Fruit fly (Drosophila melanogaster) whole organism, pupa: ENCODE results near the gene CG42397.

Experiments used
- CG10348 ChIP-seq: fragments of 200-800 bp; sonication (Bioruptor generic); IDR thresholded peaks from 2 replicates; pipeline ENCODE4 v1.3.6; 2022; ENCODE audit warnings: missing biosample characterization, missing genetic modification characterization
- CG12605 ChIP-seq: fragments of 200-800 bp; sonication (Bioruptor generic); IDR thresholded peaks from 2 replicates; pipeline ENCODE4 v1.3.6; 2022; ENCODE audit warnings: missing biosample characterization, missing genetic modification characterization
- CG13204 ChIP-seq: fragments of 200-800 bp; sonication (Bioruptor generic); optimal IDR thresholded peaks from 2 replicates; lab custom pipeline; 2018; ENCODE audit warnings: missing biosample characterization, mild to moderate bottlenecking, missing genetic modification characterization, moderate library complexity
- CG14655 ChIP-seq: fragments of 200-800 bp; sonication (Bioruptor generic); optimal IDR thresholded peaks from 3 replicates; lab custom pipeline; 2017; ENCODE audit warnings: mild to moderate bottlenecking, missing biosample characterization, missing genetic modification reagents, missing genetic modification characterization
- CG15710 ChIP-seq: fragments of 200-800 bp; sonication (Bioruptor generic); optimal IDR thresholded peaks from 2 replicates; lab custom pipeline; 2018; ENCODE audit warnings: missing biosample characterization, mild to moderate bottlenecking, missing genetic modification characterization, moderate library complexity
- CG17806 ChIP-seq: fragments of 200-800 bp; sonication (Bioruptor generic); optimal IDR thresholded peaks from 2 replicates; lab custom pipeline; 2018; ENCODE audit warnings: missing biosample characterization, mild to moderate bottlenecking, missing genetic modification characterization, moderate library complexity
- CG32121 ChIP-seq: fragments of 200-800 bp; sonication (Bioruptor generic); IDR thresholded peaks from 2 replicates; pipeline ENCODE4 v1.3.6; 2022; ENCODE audit warnings: missing biosample characterization, missing genetic modification characterization
- CG34367 ChIP-seq: fragments of 200-800 bp; sonication (Bioruptor generic); optimal IDR thresholded peaks from 2 replicates; lab custom pipeline; 2018; ENCODE audit warnings: missing biosample characterization, mild to moderate bottlenecking, missing genetic modification characterization
- CG4496 ChIP-seq: fragments of 200-800 bp; sonication (Bioruptor generic); IDR thresholded peaks from 3 replicates; pipeline ENCODE4 v1.3.6; 2022; ENCODE audit warnings: missing biosample characterization, missing genetic modification characterization
- CG8159 ChIP-seq: fragments of 200-800 bp; sonication (Bioruptor generic); optimal IDR thresholded peaks from 3 replicates; lab custom pipeline; 2018; ENCODE audit warnings: missing biosample characterization, mild to moderate bottlenecking, missing genetic modification characterization, moderate library complexity
- CG8301 ChIP-seq: fragments of 200-800 bp; sonication (Bioruptor generic); optimal IDR thresholded peaks from 2 replicates; lab custom pipeline; 2018; ENCODE audit warnings: missing biosample characterization, mild to moderate bottlenecking, missing genetic modification characterization
- CG9948 ChIP-seq: fragments of 200-800 bp; sonication (Bioruptor generic); optimal IDR thresholded peaks from 2 replicates; lab custom pipeline; 2018; ENCODE audit warnings: missing biosample characterization, mild to moderate bottlenecking, missing genetic modification characterization, moderate library complexity
- D1 ChIP-seq: fragments of 200-800 bp; sonication (Bioruptor generic); optimal IDR thresholded peaks from 2 replicates; lab custom pipeline; 2018; ENCODE audit warnings: missing biosample characterization, mild to moderate bottlenecking, missing genetic modification characterization, moderate library complexity
- EcR ChIP-seq: fragments of 200-800 bp; sonication (Bioruptor generic); optimal IDR thresholded peaks from 3 replicates; lab custom pipeline; 2019; ENCODE audit warnings: missing biosample characterization, missing genetic modification characterization, mild to moderate bottlenecking, moderate library complexity, missing genetic modification reagents
- Ets98B ChIP-seq: fragments of 200-800 bp; sonication (Bioruptor generic); IDR thresholded peaks from 2 replicates; pipeline ENCODE4 v1.3.6; 2022; ENCODE audit warnings: missing biosample characterization, missing genetic modification characterization
- Pif1A ChIP-seq: fragments of 200-800 bp; sonication (Bioruptor generic); optimal IDR thresholded peaks from 3 replicates; lab custom pipeline; 2016; ENCODE audit warnings: missing biosample characterization, missing genetic modification characterization
- Pif1B ChIP-seq: fragments of 200-800 bp; sonication (Bioruptor generic); optimal IDR thresholded peaks from 3 replicates; lab custom pipeline; 2016; ENCODE audit warnings: missing biosample characterization, missing genetic modification characterization
- Snoo ChIP-seq: fragments of 200-800 bp; sonication (Bioruptor generic); optimal IDR thresholded peaks from 3 replicates; lab custom pipeline; 2017; ENCODE audit warnings: missing biosample characterization, mild to moderate bottlenecking, missing genetic modification characterization, inconsistent platforms
- fd96Ca ChIP-seq: fragments of 200-800 bp; sonication (Bioruptor generic); IDR thresholded peaks from 3 replicates; pipeline ENCODE4 v1.3.6; 2022; ENCODE audit warnings: missing biosample characterization, missing genetic modification characterization
- gl ChIP-seq: fragments of 200-800 bp; sonication (Bioruptor generic); optimal IDR thresholded peaks from 2 replicates; lab custom pipeline; 2018; ENCODE audit warnings: missing biosample characterization, mild to moderate bottlenecking, missing genetic modification characterization
- rn ChIP-seq: fragments of 200-800 bp; sonication (Bioruptor generic); IDR thresholded peaks from 2 replicates; pipeline ENCODE4 v1.3.6; 2022; ENCODE audit warnings: missing biosample characterization, missing genetic modification characterization

CG42397 gene

DNA sequence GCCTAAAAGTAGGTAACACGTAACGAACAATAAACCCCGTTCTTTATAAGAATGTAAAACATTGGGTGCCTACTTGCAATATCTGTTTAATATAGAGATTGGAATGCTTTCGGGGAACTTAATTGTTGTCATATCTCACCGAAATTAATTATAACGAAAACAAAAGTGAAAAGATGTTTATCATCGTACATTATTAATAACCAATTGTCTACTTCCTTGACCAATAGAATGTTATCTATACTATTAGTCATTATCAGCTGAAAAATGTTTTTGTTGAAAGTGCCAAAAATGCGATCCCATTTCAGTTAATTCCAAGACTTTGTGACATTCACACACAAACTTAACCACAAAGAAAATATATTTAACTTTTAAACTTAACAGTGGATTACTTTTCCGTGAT is 19.8 kb downstream of the CG42397 start, which contains the start of gene CG7248:
CG7248 (plus strand) TSS at position 301 of the 400 bp plus-strand sequence.
- TF ChIP-seq Pif1B (GFP tag; lab: Kevin White, UChicago) (no peak), CG32121 (no peak), CG17806 (tag; lab: Kevin White, UChicago) (no peak), fd96Ca (GFP tag; lab: Robert Waterston, UW) (no peak), CG15710 (tag; lab: Kevin White, UChicago) (no peak), Snoo (tag; lab: Kevin White, UChicago) (no peak), D1 (no peak), CG9948 (tag; lab: Kevin White, UChicago) (no peak), CG10348 (no peak), CG13204 (GFP tag; lab: Kevin White, UChicago) (no peak), CG12605 (GFP tag; lab: Robert Waterston, UW) (no peak), CG14655 (GFP tag; lab: Kevin White, UChicago) (no peak), gl (no peak), CG4496 (GFP tag; lab: Robert Waterston, UW) (no peak), CG8301 (tag; lab: Kevin White, UChicago) (no peak), rn (GFP tag; lab: Robert Waterston, UW) (no peak), Pif1A (GFP tag; lab: Kevin White, UChicago) (no peak), CG34367 (tag; lab: Kevin White, UChicago) (no peak), CG8159 (tag; lab: Kevin White, UChicago) (no peak), Ets98B (no peak)

dm6 chr3L:11953217-11953616 is 20.4 kb downstream of the CG42397 start, which contains the start of gene obst-G:
TSS of gene obst-G (minus strand) at chr3L:11953317.
- TF ChIP-seq CG8301 (tag; lab: Kevin White, UChicago) = no peak
- no peak for TF ChIP-seq CG13204 (GFP tag; lab: Kevin White, UChicago)
- TF ChIP-seq CG4496 (GFP tag; lab: Robert Waterston, UW) = no peak
- TF ChIP-seq CG17806 (tag; lab: Kevin White, UChicago) = no peak
- no peak for TF ChIP-seq rn (GFP tag; lab: Robert Waterston, UW)
- TF ChIP-seq fd96Ca (GFP tag; lab: Robert Waterston, UW) = no peak
- TF ChIP-seq CG9948 (tag; lab: Kevin White, UChicago) = no peak
- no peak for TF ChIP-seq CG8159 (tag; lab: Kevin White, UChicago)
- no peak for TF ChIP-seq Ets98B
- no peak for TF ChIP-seq CG32121
- TF ChIP-seq CG34367 (tag; lab: Kevin White, UChicago) = no peak
- TF ChIP-seq Snoo (tag; lab: Kevin White, UChicago) = no peak
- no peak for TF ChIP-seq CG15710 (tag; lab: Kevin White, UChicago)

- TF ChIP-seq CG32121 = no peak
- no peak for TF ChIP-seq CG9948 (tag; lab: Kevin White, UChicago)
- TF ChIP-seq CG12605 (GFP tag; lab: Robert Waterston, UW) = no peak
- TF ChIP-seq CG14655 (GFP tag; lab: Kevin White, UChicago) = no peak
- TF ChIP-seq gl = no peak
- no peak for TF ChIP-seq Pif1A (GFP tag; lab: Kevin White, UChicago)
- no peak for TF ChIP-seq CG15710 (tag; lab: Kevin White, UChicago)
- TF ChIP-seq EcR (GFP tag; lab: Kevin White, UChicago) = no peak
- no peak for TF ChIP-seq CG8301 (tag; lab: Kevin White, UChicago)
- TF ChIP-seq Pif1B (GFP tag; lab: Kevin White, UChicago) = no peak
- no peak for TF ChIP-seq Ets98B
These were observed 24.1 kb downstream of the CG42397 start, which contains the start of gene CG17826 for dm6 chr3L:11949539-11949938. TSS of gene CG17826 (plus strand) at chr3L:11949839.

- TF ChIP-seq CG8159 (tag; lab: Kevin White, UChicago) (no peak), CG10348 (no peak), CG34367 (tag; lab: Kevin White, UChicago) (no peak), fd96Ca (GFP tag; lab: Robert Waterston, UW) (no peak), gl (no peak), rn (GFP tag; lab: Robert Waterston, UW) (no peak), Pif1B (GFP tag; lab: Kevin White, UChicago) (no peak)
- TF ChIP-seq, all 21 proteins: peak for 0
These were observed 26.2 kb downstream of the CG42397 start, which contains the start of gene CG7252 for dm6 chr3L:11947357-11947756. TSS of gene CG7252 (plus strand) at chr3L:11947675.

dm6 chr3L:11944752-11945151 is 28.8 kb downstream of the CG42397 start, which contains the start of gene CG5883:
TSS of gene CG5883 (minus strand) at chr3L:11944852.
- no peak for TF ChIP-seq CG34367 (tag; lab: Kevin White, UChicago)
- no peak for TF ChIP-seq gl
- no peak for TF ChIP-seq CG10348
- TF ChIP-seq D1 = no peak
- no peak for TF ChIP-seq fd96Ca (GFP tag; lab: Robert Waterston, UW)

- no peak for TF ChIP-seq CG32121
- no peak for TF ChIP-seq Snoo (tag; lab: Kevin White, UChicago)
These were observed 32.0 kb downstream of the CG42397 start, which contains the start of gene Rpt4R for dm6 chr3L:11941612-11942011. TSS of gene Rpt4R (plus strand) at chr3L:11941912.

DNA sequence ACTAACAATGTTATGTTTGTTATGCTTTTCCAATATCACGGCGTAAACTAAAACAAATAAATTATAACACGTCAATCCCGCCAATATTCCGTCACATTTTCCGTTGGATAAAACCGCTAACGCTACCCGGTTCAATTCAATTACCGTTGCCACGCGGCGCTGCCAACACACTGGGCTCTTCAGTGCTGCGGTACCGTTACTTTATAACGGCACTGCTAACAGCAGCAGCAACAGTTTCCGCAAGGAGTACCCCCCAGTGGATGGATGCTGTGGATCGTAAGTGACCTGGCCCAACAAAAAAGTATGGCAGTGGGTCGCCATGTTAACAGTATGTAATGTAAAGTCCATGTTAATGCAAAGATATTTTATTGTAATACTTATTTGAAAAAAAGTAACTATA is 34.9 kb downstream of the CG42397 start, which contains the start of gene CG44837:
CG44837 (minus strand) TSS at position 157 of the 400 bp plus-strand sequence.
- no peak for TF ChIP-seq CG12605 (GFP tag; lab: Robert Waterston, UW)
- TF ChIP-seq CG8159 (tag; lab: Kevin White, UChicago) = no peak
- no peak for TF ChIP-seq CG10348
- TF ChIP-seq Pif1A (GFP tag; lab: Kevin White, UChicago) = no peak
- no peak for TF ChIP-seq D1
- no peak for TF ChIP-seq CG9948 (tag; lab: Kevin White, UChicago)
- TF ChIP-seq CG13204 (GFP tag; lab: Kevin White, UChicago) = no peak
- no peak for TF ChIP-seq CG8301 (tag; lab: Kevin White, UChicago)
- no peak for TF ChIP-seq CG4496 (GFP tag; lab: Robert Waterston, UW)
- TF ChIP-seq rn (GFP tag; lab: Robert Waterston, UW) = no peak
- TF ChIP-seq fd96Ca (GFP tag; lab: Robert Waterston, UW) = no peak
- TF ChIP-seq gl = no peak
- no peak for TF ChIP-seq EcR (GFP tag; lab: Kevin White, UChicago)
- no peak for TF ChIP-seq Ets98B
- TF ChIP-seq CG15710 (tag; lab: Kevin White, UChicago) = no peak
- no peak for TF ChIP-seq CG17806 (tag; lab: Kevin White, UChicago)
- TF ChIP-seq Snoo (tag; lab: Kevin White, UChicago) = no peak
- TF ChIP-seq Pif1B (GFP tag; lab: Kevin White, UChicago) = no peak
